Worm (Caenorhabditis elegans) whole organism, L1 larva: ENCODE results near the gene M03F8.6.

Experiments
- ama-1 ChIP-seq: fragments of 150-350 bp; optimal IDR thresholded peaks from 2 replicates; lab custom pipeline; 2014
- elt-2 ChIP-seq: sonication (generic microtip); optimal IDR thresholded peaks from 2 replicates; lab custom pipeline; 2016; ENCODE audit warnings: missing genetic modification characterization, mild to moderate bottlenecking, inconsistent platforms, missing compliant biosample characterization, missing genetic modification reagents
- elt-3 ChIP-seq, 6 experiments: fragments of 150-350 bp in 1 of 6; sonication (generic microtip); optimal IDR thresholded peaks; 2 replicates each; lab custom pipeline; 2017 to 2018; ENCODE audit warnings: missing biosample characterization in 6 of 6, missing genetic modification characterization in 6 of 6, inconsistent platforms in 1 of 6
- mdl-1 ChIP-seq, 2 experiments: fragments of 150-350 bp; optimal IDR thresholded peaks; 2 replicates each; lab custom pipeline; 2014 to 2017; ENCODE audit warnings: missing biosample characterization in 2 of 2, missing genetic modification characterization in 2 of 2, inconsistent platforms in 1 of 2
- mep-1 ChIP-seq: fragments of 150-350 bp; optimal IDR thresholded peaks from 2 replicates; lab custom pipeline; 2014; ENCODE audit warnings: missing biosample characterization, missing genetic modification characterization
- nhr-11 ChIP-seq: fragments of 150-350 bp; optimal IDR thresholded peaks from 2 replicates; lab custom pipeline; 2014; ENCODE audit warnings: missing biosample characterization, missing genetic modification characterization
- nhr-12 ChIP-seq: sonication (generic microtip); optimal IDR thresholded peaks from 2 replicates; lab custom pipeline; 2017; ENCODE audit warnings: missing biosample characterization, missing genetic modification characterization
- unc-86 ChIP-seq: sonication (generic microtip); optimal IDR thresholded peaks from 2 replicates; lab custom pipeline; 2016; ENCODE audit warnings: missing genetic modification characterization, missing compliant biosample characterization
- ztf-4 ChIP-seq: fragments of 150-350 bp; optimal IDR thresholded peaks from 2 replicates; lab custom pipeline; 2014; ENCODE audit warnings: missing biosample characterization, missing genetic modification characterization

ce11 chrV:6000368-6000802 is 45.7 kb upstream of the M03F8.6 start:
- peak; percentile 97 for TF ChIP-seq elt-2 (tag; lab: Kevin White, UChicago)
- TF ChIP-seq unc-86: peak; percentile 82
- no peak for TF ChIP-seq nhr-12 (tag; lab: Kevin White, UChicago)
- TF ChIP-seq ama-1 (lab: Kevin White, UChicago): no peak
- TF ChIP-seq nhr-11 (tag; lab: Kevin White, UChicago): peak; percentile 84
- peak; percentile 93 for TF ChIP-seq mep-1 (tag; lab: Kevin White, UChicago)
- peak; percentile 96 for TF ChIP-seq ztf-4 (tag; lab: Kevin White, UChicago)
- TF ChIP-seq elt-3 (tag; optimal IDR thresholded peaks at IDR 0.05; lab: Kevin White, UChicago): peak in 3 of 6 experiments; percentile 6 to 95 (median 94)
- peak; percentile 15 to 97 for TF ChIP-seq mdl-1 (tag; optimal IDR thresholded peaks at IDR 0.05; lab: Kevin White, UChicago)
